Worm (Caenorhabditis elegans) whole organism, L1 larva: Measurements from ENCODE around the gene srt-32.

ENCODE experiments used
- F16B12.6 ChIP-seq: fragments of 150-350 bp; optimal IDR thresholded peaks from 2 replicates; lab custom pipeline; 2014; ENCODE audit warnings: missing biosample characterization, missing genetic modification characterization
- Y116A8C.19 ChIP-seq: sonication (generic microtip); optimal IDR thresholded peaks from 2 replicates; lab custom pipeline; 2016; ENCODE audit warnings: missing compliant biosample characterization, missing genetic modification characterization, borderline replicate concordance
- aha-1 ChIP-seq: fragments of 150-350 bp; optimal IDR thresholded peaks from 2 replicates; lab custom pipeline; 2014; ENCODE audit warnings: missing biosample characterization, missing genetic modification characterization
- alr-1 ChIP-seq: fragments of 200-800 bp; sonication (Bioruptor generic); optimal IDR thresholded peaks from 2 replicates; lab custom pipeline; 2018; ENCODE audit warnings: borderline replicate concordance, mild to moderate bottlenecking, missing genetic modification characterization, missing compliant biosample characterization
- ceh-63 ChIP-seq: fragments of 200-800 bp; sonication (Bioruptor generic); optimal IDR thresholded peaks from 2 replicates; lab custom pipeline; 2018; ENCODE audit warnings: mild to moderate bottlenecking, missing genetic modification characterization, missing compliant biosample characterization
- ceh-90 ChIP-seq: sonication (generic microtip); optimal IDR thresholded peaks from 2 replicates; lab custom pipeline; 2016; ENCODE audit warnings: missing genetic modification characterization, missing compliant biosample characterization
- ces-1 ChIP-seq: fragments of 150-350 bp; optimal IDR thresholded peaks from 2 replicates; lab custom pipeline; 2014; ENCODE audit warnings: missing biosample characterization, missing genetic modification reagents, missing genetic modification characterization
- dsc-1 ChIP-seq: sonication (generic microtip); optimal IDR thresholded peaks from 2 replicates; lab custom pipeline; 2016; ENCODE audit warnings: mild to moderate bottlenecking, missing genetic modification characterization, missing compliant biosample characterization
- efl-1 ChIP-seq, 4 experiments: fragments of 150-350 bp; optimal IDR thresholded peaks in 3 of 4; peaks in 1 of 4; 1 replicate in 1 of 4; 2 replicates in 3 of 4; lab custom pipeline; 2014; ENCODE audit warnings: missing biosample characterization in 2 of 4, missing genetic modification characterization in 2 of 4, missing genetic modification reagents in 2 of 4
- egl-27 ChIP-seq, 2 experiments: fragments of 150-350 bp in 1 of 2; sonication (generic microtip); optimal IDR thresholded peaks; 3 replicates each; lab custom pipeline; 2017 to 2018; ENCODE audit warnings: missing biosample characterization in 2 of 2, missing genetic modification characterization in 2 of 2, missing genetic modification reagents in 2 of 2
- fos-1 ChIP-seq: fragments of 150-350 bp; optimal IDR thresholded peaks from 2 replicates; lab custom pipeline; 2014; ENCODE audit warnings: missing biosample characterization, missing genetic modification characterization
- hlh-4 ChIP-seq: sonication (generic microtip); optimal IDR thresholded peaks from 2 replicates; lab custom pipeline; 2016; ENCODE audit warnings: mild to moderate bottlenecking, missing genetic modification characterization, missing compliant biosample characterization
- irx-1 ChIP-seq: sonication (generic microtip); optimal IDR thresholded peaks from 2 replicates; lab custom pipeline; 2016; ENCODE audit warnings: missing genetic modification characterization, missing compliant biosample characterization
- jun-1 ChIP-seq: fragments of 150-350 bp; optimal IDR thresholded peaks from 2 replicates; lab custom pipeline; 2014; ENCODE audit warnings: missing biosample characterization, missing genetic modification reagents, missing genetic modification characterization
- lin-14 ChIP-seq: fragments of 200-800 bp; sonication (Bioruptor generic); optimal IDR thresholded peaks from 2 replicates; lab custom pipeline; 2018; ENCODE audit warnings: mild to moderate bottlenecking, missing genetic modification characterization, moderate library complexity, missing compliant biosample characterization
- lin-15B ChIP-seq: fragments of 150-350 bp; sonication (generic microtip); optimal IDR thresholded peaks from 3 replicates; lab custom pipeline; 2014; ENCODE audit warnings: missing biosample characterization, missing genetic modification characterization
- lin-35 ChIP-seq, 2 experiments: fragments of 150-350 bp; optimal IDR thresholded peaks; 2 replicates each; lab custom pipeline; 2014; ENCODE audit warnings: missing biosample characterization in 2 of 2, missing genetic modification characterization in 2 of 2, missing genetic modification reagents in 2 of 2
- lsy-2 ChIP-seq, 2 experiments: fragments of 150-350 bp; optimal IDR thresholded peaks; 2 replicates each; lab custom pipeline; 2014; ENCODE audit warnings: missing biosample characterization in 2 of 2, missing genetic modification characterization in 2 of 2
- mep-1 ChIP-seq: fragments of 150-350 bp; optimal IDR thresholded peaks from 2 replicates; lab custom pipeline; 2014; ENCODE audit warnings: missing biosample characterization, missing genetic modification characterization
- nhr-11 ChIP-seq: fragments of 150-350 bp; optimal IDR thresholded peaks from 2 replicates; lab custom pipeline; 2014; ENCODE audit warnings: missing biosample characterization, missing genetic modification characterization
- nhr-20 ChIP-seq: sonication (generic microtip); optimal IDR thresholded peaks from 2 replicates; lab custom pipeline; 2016; ENCODE audit warnings: mild to moderate bottlenecking, missing genetic modification characterization, missing compliant biosample characterization
- nhr-28 ChIP-seq: fragments of 150-350 bp; optimal IDR thresholded peaks from 2 replicates; lab custom pipeline; 2014; ENCODE audit warnings: missing biosample characterization, missing genetic modification characterization
- nhr-47 ChIP-seq: sonication (generic microtip); optimal IDR thresholded peaks from 2 replicates; lab custom pipeline; 2016; ENCODE audit warnings: mild to moderate bottlenecking, missing genetic modification characterization, moderate library complexity, missing compliant biosample characterization
- nhr-71 ChIP-seq: sonication (generic microtip); optimal IDR thresholded peaks from 2 replicates; lab custom pipeline; 2016; ENCODE audit warnings: mild to moderate bottlenecking, missing genetic modification characterization, moderate library complexity, missing compliant biosample characterization
- nhr-90 ChIP-seq: sonication (generic microtip); optimal IDR thresholded peaks from 2 replicates; lab custom pipeline; 2016; ENCODE audit warnings: mild to moderate bottlenecking, missing genetic modification characterization, missing compliant biosample characterization; ENCODE audit not compliant: poor library complexity
- pag-3 ChIP-seq: sonication (generic microtip); optimal IDR thresholded peaks from 2 replicates; lab custom pipeline; 2017; ENCODE audit warnings: missing genetic modification characterization, mild to moderate bottlenecking, missing compliant biosample characterization, antibody characterized with exemption, borderline replicate concordance; ENCODE audit not compliant: insufficient read depth
- pax-3 ChIP-seq: fragments of 200-800 bp; sonication (Bioruptor generic); optimal IDR thresholded peaks from 2 replicates; lab custom pipeline; 2018; ENCODE audit warnings: mild to moderate bottlenecking, missing genetic modification characterization, moderate library complexity, missing compliant biosample characterization
- pqm-1 ChIP-seq: sonication (generic microtip); optimal IDR thresholded peaks from 3 replicates; lab custom pipeline; 2017; ENCODE audit warnings: missing biosample characterization, missing genetic modification characterization
- rnt-1 ChIP-seq: sonication (generic microtip); optimal IDR thresholded peaks from 2 replicates; lab custom pipeline; 2016; ENCODE audit warnings: mild to moderate bottlenecking, missing genetic modification characterization, moderate library complexity, missing compliant biosample characterization
- snpc-4 ChIP-seq: fragments of 150-350 bp; optimal IDR thresholded peaks from 2 replicates; lab custom pipeline; 2014; ENCODE audit warnings: missing biosample characterization, missing genetic modification characterization
- sox-4 ChIP-seq: sonication (generic microtip); optimal IDR thresholded peaks from 2 replicates; lab custom pipeline; 2016; ENCODE audit warnings: missing genetic modification characterization, missing compliant biosample characterization
- swsn-7 ChIP-seq: sonication (generic microtip); optimal IDR thresholded peaks from 2 replicates; lab custom pipeline; 2016; ENCODE audit warnings: missing genetic modification characterization, missing compliant biosample characterization
- tlp-1 ChIP-seq: fragments of 150-350 bp; optimal IDR thresholded peaks from 2 replicates; lab custom pipeline; 2014; ENCODE audit warnings: missing biosample characterization, missing genetic modification characterization
- unc-130 ChIP-seq: fragments of 150-350 bp; optimal IDR thresholded peaks from 2 replicates; lab custom pipeline; 2017; ENCODE audit warnings: missing biosample characterization, missing genetic modification characterization, inconsistent platforms
- vab-15 ChIP-seq: sonication (generic microtip); optimal IDR thresholded peaks from 2 replicates; lab custom pipeline; 2017; ENCODE audit warnings: missing genotype, mild to moderate bottlenecking, missing genetic modification characterization, missing compliant biosample characterization
- zip-4 ChIP-seq: fragments of 200-800 bp; sonication (Bioruptor generic); optimal IDR thresholded peaks from 2 replicates; lab custom pipeline; 2018; ENCODE audit warnings: mild to moderate bottlenecking, missing genetic modification characterization, moderate library complexity, missing compliant biosample characterization
- ztf-11 ChIP-seq, 2 experiments: sonication (generic microtip); optimal IDR thresholded peaks; 2 replicates each; lab custom pipeline; 2016 to 2017; ENCODE audit warnings: missing genetic modification characterization in 2 of 2, missing biosample characterization in 1 of 2, missing compliant biosample characterization in 1 of 2
- ztf-4 ChIP-seq: fragments of 150-350 bp; optimal IDR thresholded peaks from 2 replicates; lab custom pipeline; 2014; ENCODE audit warnings: missing biosample characterization, missing genetic modification characterization

srt-32 gene

DNA sequence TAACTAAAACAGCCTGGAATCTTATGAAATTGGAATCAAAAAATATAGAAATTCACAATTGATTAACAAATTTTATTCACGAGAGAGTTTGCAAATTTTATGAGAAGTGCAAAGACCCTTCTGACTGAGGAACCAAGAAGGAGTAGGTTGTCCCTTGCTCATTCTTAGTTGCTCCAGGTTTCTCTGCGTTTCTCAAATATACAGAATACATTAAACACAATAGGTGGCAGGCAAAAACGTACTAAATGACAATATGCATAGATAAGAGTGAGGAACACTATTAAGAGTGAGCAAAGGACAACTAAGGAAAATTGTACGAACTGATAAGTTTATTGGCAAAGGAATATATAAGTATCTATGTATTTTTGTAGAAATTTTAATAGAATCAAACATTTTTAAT is 655 bp upstream of the srt-32 start, which contains the start of gene C53A5.9:
TSS of gene C53A5.9 (minus strand) at position 101 of the 400 bp plus-strand sequence.
- no peak for TF ChIP-seq hlh-4 (tag; lab: Kevin White, UChicago)
- TF ChIP-seq efl-1 (optimal IDR thresholded peaks at IDR 0.05; lab: Kevin White, UChicago), result no peak
- peak in 1 of 2 experiments; percentile 14 for TF ChIP-seq efl-1 (GFP tag; optimal IDR thresholded peaks at IDR 0.05 in 1 of 2; lab: Kevin White, UChicago)

DNA sequence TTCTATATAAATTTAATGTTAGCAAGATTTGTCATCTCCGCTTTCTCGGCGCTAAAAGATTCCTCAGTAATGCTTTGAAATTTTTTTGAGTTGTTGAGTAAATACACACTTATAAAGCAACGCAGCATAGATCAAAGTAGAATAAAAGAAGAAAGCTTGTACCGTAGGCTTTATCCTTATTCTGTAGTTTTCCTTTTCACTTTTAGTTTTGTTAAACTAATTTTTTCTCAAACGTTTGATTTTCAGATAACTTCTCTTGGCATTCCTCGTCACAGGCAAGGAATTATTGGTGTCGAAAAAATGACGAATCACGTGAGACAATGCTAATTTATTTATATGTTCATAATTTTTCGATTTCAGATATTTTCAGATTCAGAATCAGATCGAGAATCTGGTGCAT is 3.2 kb downstream of the srt-32 start, which contains the start of gene C53A5.11:
TSS of gene C53A5.11 (plus strand) at position 301 of the 400 bp plus-strand sequence.
- TF ChIP-seq snpc-4 (no peak), nhr-90 (no peak), swsn-7 (no peak), dsc-1 (tag; lab: Kevin White, UChicago) (no peak)

DNA sequence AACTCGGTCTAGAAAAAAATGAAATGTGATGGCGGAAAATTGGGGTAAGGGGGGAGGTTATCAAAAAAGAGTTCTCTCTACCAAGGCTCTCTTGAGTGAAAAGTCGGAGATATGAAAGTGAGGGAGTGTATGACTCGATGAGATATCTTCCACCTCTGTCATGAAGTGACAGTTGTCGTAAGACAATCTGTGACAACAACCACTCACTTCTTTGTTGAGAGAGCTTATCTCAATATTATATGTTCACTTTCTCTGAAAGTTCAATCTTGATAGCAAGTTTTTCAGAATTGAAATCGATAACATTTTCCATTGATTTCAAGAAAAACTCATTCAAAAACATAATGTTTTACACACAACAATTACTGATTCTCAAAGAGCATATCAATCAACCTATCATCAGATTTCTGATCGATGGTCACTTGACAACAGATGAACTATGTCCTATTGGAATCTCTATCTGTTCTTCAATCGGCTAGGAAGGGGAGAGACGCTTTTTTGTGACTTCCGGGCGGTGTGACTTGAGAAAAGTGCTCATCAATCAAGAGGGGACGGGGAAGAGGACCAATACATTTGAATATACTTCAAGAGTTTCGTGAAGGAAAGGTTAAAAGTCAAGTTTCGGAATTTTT is 17.4 kb downstream of the srt-32 start:
- TF ChIP-seq hlh-4 (tag; lab: Kevin White, UChicago), result no peak
- no peak for TF ChIP-seq lin-15B (tag; lab: Kevin White, UChicago)
- TF ChIP-seq ceh-63 (GFP tag; lab: Kevin White, UChicago), result no peak
- TF ChIP-seq nhr-71, result peak; percentile 17
- no peak for TF ChIP-seq ztf-4
- TF ChIP-seq lsy-2 (tag; optimal IDR thresholded peaks at IDR 0.05; lab: Kevin White, UChicago), result peak in 1 of 2 experiments; percentile 13
- TF ChIP-seq lin-14 (GFP tag; lab: Kevin White, UChicago), result peak; percentile 69
- no peak for TF ChIP-seq tlp-1 (tag; lab: Kevin White, UChicago)
- peak; percentile 43 for TF ChIP-seq rnt-1 (tag; lab: Kevin White, UChicago)
- TF ChIP-seq ceh-90 (tag; lab: Kevin White, UChicago), result no peak
- TF ChIP-seq unc-130 (tag; lab: Kevin White, UChicago), result no peak

DNA sequence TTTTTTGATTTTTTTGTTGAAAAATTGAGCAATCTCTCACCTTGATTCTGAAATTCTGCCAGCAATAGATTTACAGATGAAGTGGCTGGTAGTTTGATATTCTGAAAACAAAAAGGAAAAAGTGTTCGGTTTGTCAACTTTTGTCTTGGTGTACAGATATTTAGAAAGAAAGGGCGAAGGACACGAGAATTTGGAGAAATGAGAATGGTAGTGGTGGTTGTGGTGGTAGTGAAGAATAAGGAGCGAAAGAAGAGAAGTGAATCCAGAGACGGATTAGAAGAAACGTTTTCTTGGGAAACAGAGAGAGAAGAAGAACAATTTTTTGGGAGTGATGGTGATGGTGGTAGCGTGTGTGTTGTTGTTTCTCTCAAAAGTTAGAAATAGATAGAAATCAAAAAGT is 20.2 kb downstream of the srt-32 start, which contains the start of gene gar-3:
TSS of gene gar-3 (minus strand) at position 101 of the 400 bp plus-strand sequence.
- no peak for TF ChIP-seq nhr-47 (tag; lab: Kevin White, UChicago)
- no peak for TF ChIP-seq F16B12.6 (tag; lab: Kevin White, UChicago)
- TF ChIP-seq sox-4 (tag; lab: Kevin White, UChicago), result no peak
- no peak for TF ChIP-seq nhr-28 (tag; lab: Kevin White, UChicago)
- no peak for TF ChIP-seq alr-1 (tag; lab: Kevin White, UChicago)
- no peak for TF ChIP-seq nhr-11 (tag; lab: Kevin White, UChicago)
- no peak for TF ChIP-seq vab-15 (tag; lab: Kevin White, UChicago)
- no peak for TF ChIP-seq pqm-1 (tag; lab: Kevin White, UChicago)
- no peak for TF ChIP-seq pax-3
- TF ChIP-seq pag-3 (tag; lab: Kevin White, UChicago), result no peak
- TF ChIP-seq lin-35 (GFP tag; optimal IDR thresholded peaks at IDR 0.05; lab: Kevin White, UChicago), result no peak

DNA sequence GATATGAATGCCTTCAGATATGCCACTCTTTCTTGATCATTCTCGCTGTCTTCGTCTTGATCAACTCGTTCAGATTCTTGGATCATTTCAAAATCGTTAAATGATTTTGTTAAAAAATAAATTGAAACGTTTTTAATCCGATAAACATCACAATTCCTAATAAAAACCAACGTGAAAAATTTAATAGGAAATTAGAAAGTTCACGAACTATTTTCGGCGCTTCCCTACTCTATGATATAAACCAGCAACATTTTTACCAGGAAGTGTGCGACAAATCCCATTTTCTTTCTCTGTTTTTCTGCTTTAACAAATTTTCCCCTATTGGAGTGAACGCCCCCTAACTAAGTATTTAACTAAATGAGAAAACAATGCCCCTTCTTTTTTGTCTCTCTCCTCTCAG is 25.9 kb downstream of the srt-32 start, which contains the start of gene Y40H4A.2:
TSS of gene Y40H4A.2 (minus strand) at position 101 of the 400 bp plus-strand sequence.
- no peak for TF ChIP-seq ces-1 (GFP tag; lab: Kevin White, UChicago)
- no peak for TF ChIP-seq egl-27 (tag; optimal IDR thresholded peaks at IDR 0.05; lab: Kevin White, UChicago)
- TF ChIP-seq pax-3, result no peak
- TF ChIP-seq pqm-1 (tag; lab: Kevin White, UChicago), result no peak
- TF ChIP-seq aha-1, result no peak
- TF ChIP-seq mep-1 (tag; lab: Kevin White, UChicago), result no peak
- no peak for TF ChIP-seq Y116A8C.19 (tag; lab: Kevin White, UChicago)
- TF ChIP-seq nhr-20 (tag; lab: Kevin White, UChicago), result no peak
- no peak for TF ChIP-seq ztf-11 (tag; optimal IDR thresholded peaks at IDR 0.05; lab: Kevin White, UChicago)
- no peak for TF ChIP-seq nhr-90
- TF ChIP-seq nhr-47 (tag; lab: Kevin White, UChicago), result no peak
- no peak for TF ChIP-seq fos-1 (tag; lab: Kevin White, UChicago)
- no peak for TF ChIP-seq jun-1
- TF ChIP-seq zip-4 (GFP tag; lab: Kevin White, UChicago), result no peak
- no peak for TF ChIP-seq pag-3 (tag; lab: Kevin White, UChicago)
- TF ChIP-seq irx-1 (tag; lab: Kevin White, UChicago), result no peak
